Worm (Caenorhabditis elegans) whole organism, L3 larva: Measurements from ENCODE around the gene C07E3.8.
A peak's percentile ranks its signal among the peaks of the same experiment; 100 is the strongest.

Source experiments
- R02D3.7 ChIP-seq: fragments of 150-350 bp; optimal IDR thresholded peaks from 2 replicates; lab custom pipeline; 2014; ENCODE audit warnings: missing biosample characterization, missing genetic modification characterization
- ZK546.5 ChIP-seq: sonication (generic microtip); optimal IDR thresholded peaks from 2 replicates; lab custom pipeline; 2017; ENCODE audit warnings: missing biosample characterization, missing genetic modification characterization
- aly-2 ChIP-seq: fragments of 150-350 bp; optimal IDR thresholded peaks from 2 replicates; lab custom pipeline; 2014; ENCODE audit warnings: missing biosample characterization, missing genetic modification characterization
- ama-1 ChIP-seq: fragments of 150-350 bp; optimal IDR thresholded peaks from 2 replicates; lab custom pipeline; 2018
- ceh-16 ChIP-seq: sonication (generic microtip); optimal IDR thresholded peaks from 2 replicates; lab custom pipeline; 2017; ENCODE audit warnings: missing biosample characterization, missing genetic modification characterization
- ceh-28 ChIP-seq: fragments of 150-350 bp; optimal IDR thresholded peaks from 2 replicates; lab custom pipeline; 2014; ENCODE audit warnings: missing biosample characterization, missing genetic modification reagents, missing genetic modification characterization
- ceh-82 ChIP-seq: fragments of 150-350 bp; optimal IDR thresholded peaks from 2 replicates; lab custom pipeline; 2014; ENCODE audit warnings: missing biosample characterization, missing genetic modification characterization
- ceh-9 ChIP-seq: sonication (generic microtip); optimal IDR thresholded peaks from 2 replicates; lab custom pipeline; 2018; ENCODE audit warnings: missing biosample characterization, missing genetic modification characterization
- daf-12 ChIP-seq: fragments of 150-350 bp; optimal IDR thresholded peaks from 2 replicates; lab custom pipeline; 2014; ENCODE audit warnings: missing biosample characterization, missing genetic modification reagents, missing genetic modification characterization
- egl-27 ChIP-seq: sonication (generic microtip); optimal IDR thresholded peaks from 4 replicates; lab custom pipeline; 2017; ENCODE audit warnings: missing biosample characterization, missing genetic modification reagents, missing genetic modification characterization
- egl-5 ChIP-seq: fragments of 150-350 bp; optimal IDR thresholded peaks from 2 replicates; lab custom pipeline; 2017; ENCODE audit warnings: missing biosample characterization, missing genetic modification reagents, missing genetic modification characterization, inconsistent platforms
- elt-1 ChIP-seq: fragments of 150-350 bp; optimal IDR thresholded peaks from 2 replicates; lab custom pipeline; 2014; ENCODE audit warnings: missing biosample characterization, missing genetic modification characterization
- elt-2 ChIP-seq: sonication (generic microtip); optimal IDR thresholded peaks from 2 replicates; lab custom pipeline; 2016; ENCODE audit warnings: missing genetic modification reagents, mild to moderate bottlenecking, missing genetic modification characterization, missing compliant biosample characterization
- elt-3 ChIP-seq, 3 experiments: fragments of 150-350 bp in 1 of 3; sonication (generic microtip) in 2 of 3; optimal IDR thresholded peaks; 2 replicates in 2 of 3; 4 replicates in 1 of 3; lab custom pipeline; 2014 to 2017; ENCODE audit warnings: missing biosample characterization in 3 of 3, missing genetic modification characterization in 3 of 3
- eor-1 ChIP-seq, 2 experiments: fragments of 150-350 bp; optimal IDR thresholded peaks; 2 replicates each; lab custom pipeline; 2014 to 2018; ENCODE audit warnings: missing biosample characterization in 2 of 2, missing genetic modification characterization in 2 of 2
- fkh-10 ChIP-seq: sonication (generic microtip); optimal IDR thresholded peaks from 2 replicates; lab custom pipeline; 2017; ENCODE audit warnings: missing biosample characterization, missing genetic modification reagents, missing genetic modification characterization
- fkh-2 ChIP-seq: fragments of 150-350 bp; optimal IDR thresholded peaks from 2 replicates; lab custom pipeline; 2014; ENCODE audit warnings: missing biosample characterization, missing genetic modification reagents, missing genetic modification characterization
- fos-1 ChIP-seq: fragments of 150-350 bp; optimal IDR thresholded peaks from 2 replicates; lab custom pipeline; 2014; ENCODE audit warnings: missing biosample characterization, missing genetic modification characterization
- hmg-11 ChIP-seq: sonication (generic microtip); optimal IDR thresholded peaks from 2 replicates; lab custom pipeline; 2016; ENCODE audit warnings: missing genetic modification characterization, missing compliant biosample characterization
- jun-1 ChIP-seq: fragments of 150-350 bp; optimal IDR thresholded peaks from 2 replicates; lab custom pipeline; 2014; ENCODE audit warnings: missing biosample characterization, missing genetic modification reagents, missing genetic modification characterization
- lin-15B ChIP-seq: fragments of 150-350 bp; optimal IDR thresholded peaks from 2 replicates; lab custom pipeline; 2014; ENCODE audit warnings: missing biosample characterization, missing genetic modification characterization
- lin-39 ChIP-seq: fragments of 150-350 bp; optimal IDR thresholded peaks from 2 replicates; lab custom pipeline; 2018; ENCODE audit warnings: missing biosample characterization, missing genetic modification reagents, missing genetic modification characterization
- lsy-12 ChIP-seq: sonication (generic microtip); optimal IDR thresholded peaks from 2 replicates; lab custom pipeline; 2016; ENCODE audit warnings: mild to moderate bottlenecking, missing genetic modification characterization, missing compliant biosample characterization
- mdl-1 ChIP-seq: fragments of 150-350 bp; optimal IDR thresholded peaks from 2 replicates; lab custom pipeline; 2014; ENCODE audit warnings: missing biosample characterization, missing genetic modification characterization
- mml-1 ChIP-seq: fragments of 150-350 bp; sonication (generic microtip); optimal IDR thresholded peaks from 3 replicates; lab custom pipeline; 2014; ENCODE audit warnings: missing biosample characterization, missing genetic modification characterization
- nfya-1 ChIP-seq: sonication (generic microtip); optimal IDR thresholded peaks from 2 replicates; lab custom pipeline; 2017; ENCODE audit warnings: missing genetic modification characterization, mild to moderate bottlenecking, missing compliant biosample characterization, antibody characterized with exemption, moderate library complexity; ENCODE audit not compliant: insufficient read depth
- nhr-11 ChIP-seq: fragments of 150-350 bp; optimal IDR thresholded peaks from 2 replicates; lab custom pipeline; 2014; ENCODE audit warnings: missing biosample characterization, missing genetic modification characterization
- nhr-12 ChIP-seq: fragments of 150-350 bp; optimal IDR thresholded peaks from 2 replicates; lab custom pipeline; 2014; ENCODE audit warnings: missing biosample characterization, missing genetic modification characterization
- nhr-23 ChIP-seq: fragments of 150-350 bp; optimal IDR thresholded peaks from 2 replicates; lab custom pipeline; 2014; ENCODE audit warnings: missing biosample characterization, missing genetic modification reagents, missing genetic modification characterization
- nhr-237 ChIP-seq: fragments of 150-350 bp; optimal IDR thresholded peaks from 2 replicates; lab custom pipeline; 2014; ENCODE audit warnings: missing biosample characterization, missing genetic modification characterization
- nhr-25 ChIP-seq: sonication (generic microtip); optimal IDR thresholded peaks from 2 replicates; lab custom pipeline; 2017; ENCODE audit warnings: missing biosample characterization, missing genetic modification characterization
- nhr-28 ChIP-seq: fragments of 150-350 bp; optimal IDR thresholded peaks from 2 replicates; lab custom pipeline; 2014; ENCODE audit warnings: missing biosample characterization, missing genetic modification characterization
- nhr-43 ChIP-seq: sonication (generic microtip); optimal IDR thresholded peaks from 2 replicates; lab custom pipeline; 2016; ENCODE audit warnings: mild to moderate bottlenecking, missing genetic modification characterization, missing compliant biosample characterization; ENCODE audit not compliant: poor library complexity, severe bottlenecking
- nhr-67 ChIP-seq: fragments of 150-350 bp; optimal IDR thresholded peaks from 2 replicates; lab custom pipeline; 2014; ENCODE audit warnings: missing biosample characterization, missing genetic modification characterization
- nhr-76 ChIP-seq: fragments of 150-350 bp; sonication (generic microtip); optimal IDR thresholded peaks from 5 replicates; lab custom pipeline; 2014; ENCODE audit warnings: missing biosample characterization, missing genetic modification characterization
- nhr-77 ChIP-seq: fragments of 150-350 bp; optimal IDR thresholded peaks from 2 replicates; lab custom pipeline; 2014; ENCODE audit warnings: missing biosample characterization, missing genetic modification characterization
- pha-4 ChIP-seq: fragments of 150-350 bp; optimal IDR thresholded peaks from 2 replicates; lab custom pipeline; 2014; ENCODE audit warnings: missing biosample characterization, missing genetic modification reagents, missing genetic modification characterization
- pqm-1 ChIP-seq: fragments of 150-350 bp; optimal IDR thresholded peaks from 2 replicates; lab custom pipeline; 2017; ENCODE audit warnings: missing biosample characterization, missing genetic modification characterization, inconsistent platforms
- sea-2 ChIP-seq: fragments of 150-350 bp; sonication (generic microtip); optimal IDR thresholded peaks from 4 replicates; lab custom pipeline; 2014; ENCODE audit warnings: missing biosample characterization, missing genetic modification reagents, missing genetic modification characterization
- skn-1 ChIP-seq: fragments of 150-350 bp; optimal IDR thresholded peaks from 2 replicates; lab custom pipeline; 2014; ENCODE audit warnings: missing biosample characterization, missing genetic modification characterization
- snpc-4 ChIP-seq: fragments of 150-350 bp; optimal IDR thresholded peaks from 2 replicates; lab custom pipeline; 2014; ENCODE audit warnings: missing biosample characterization, missing genetic modification characterization
- tbx-2 ChIP-seq: sonication (generic microtip); optimal IDR thresholded peaks from 2 replicates; lab custom pipeline; 2016; ENCODE audit warnings: mild to moderate bottlenecking, missing genetic modification characterization, missing compliant biosample characterization
- unc-39 ChIP-seq: sonication (generic microtip); optimal IDR thresholded peaks from 4 replicates; lab custom pipeline; 2017; ENCODE audit warnings: missing biosample characterization, missing genetic modification characterization
- unc-62 ChIP-seq: fragments of 150-350 bp; sonication (generic microtip); optimal IDR thresholded peaks from 4 replicates; lab custom pipeline; 2014; ENCODE audit warnings: missing biosample characterization, missing genetic modification reagents, missing genetic modification characterization
- zag-1 ChIP-seq: fragments of 150-350 bp; optimal IDR thresholded peaks from 2 replicates; lab custom pipeline; 2014; ENCODE audit warnings: missing biosample characterization, missing genetic modification characterization
- ztf-11 ChIP-seq: fragments of 150-350 bp; optimal IDR thresholded peaks from 2 replicates; lab custom pipeline; 2014; ENCODE audit warnings: missing biosample characterization, missing genetic modification characterization
- ztf-4 ChIP-seq: fragments of 150-350 bp; optimal IDR thresholded peaks from 2 replicates; lab custom pipeline; 2014; ENCODE audit warnings: missing biosample characterization, missing genetic modification characterization

The C07E3.8 gene

ce11 chrII:10388041-10388706, 36.1 kb downstream of the C07E3.8 start:
- TF ChIP-seq nhr-23 (tag; lab: Kevin White, UChicago): peak; percentile 87
- TF ChIP-seq nhr-76: peak; percentile 52
- TF ChIP-seq fos-1 (tag; lab: Kevin White, UChicago): no peak
- TF ChIP-seq daf-12: no peak
- TF ChIP-seq elt-2 (tag; lab: Kevin White, UChicago): peak; percentile 55
- no peak for TF ChIP-seq skn-1 (tag; lab: Kevin White, UChicago)
- no peak for TF ChIP-seq snpc-4 (tag; lab: Kevin White, UChicago)
- peak; percentile 28 for TF ChIP-seq egl-5
- no peak for TF ChIP-seq ztf-4
- TF ChIP-seq elt-1: no peak
- no peak for TF ChIP-seq eor-1 (tag; optimal IDR thresholded peaks at IDR 0.05; lab: Kevin White, UChicago)
- TF ChIP-seq aly-2 (tag; lab: Kevin White, UChicago): no peak
- TF ChIP-seq zag-1 (tag; lab: Kevin White, UChicago): peak; percentile 57
- TF ChIP-seq lin-39 (tag; lab: Kevin White, UChicago): peak; percentile 32
- peak; percentile 63 for TF ChIP-seq nhr-43 (tag; lab: Kevin White, UChicago)
- TF ChIP-seq R02D3.7 (tag; lab: Kevin White, UChicago): peak; percentile 99
- no peak for TF ChIP-seq unc-62
- TF ChIP-seq nhr-11 (tag; lab: Kevin White, UChicago): no peak
- TF ChIP-seq egl-27 (tag; lab: Kevin White, UChicago): no peak
- TF ChIP-seq sea-2 (GFP tag; lab: Kevin White, UChicago): no peak
- no peak for TF ChIP-seq fkh-2 (tag; lab: Kevin White, UChicago)
- TF ChIP-seq elt-3 (tag; optimal IDR thresholded peaks at IDR 0.05; lab: Kevin White, UChicago): no peak
- TF ChIP-seq ceh-9 (tag; lab: Kevin White, UChicago): no peak
- TF ChIP-seq nhr-25 (tag; lab: Kevin White, UChicago): peak; percentile 41
- peak; percentile 60 for TF ChIP-seq hmg-11 (tag; lab: Kevin White, UChicago)
- peak; percentile 72 for TF ChIP-seq nfya-1 (tag; lab: Kevin White, UChicago)
- TF ChIP-seq pqm-1 (tag; lab: Kevin White, UChicago): no peak
- peak; percentile 20 for TF ChIP-seq mdl-1
- no peak for TF ChIP-seq nhr-28 (tag; lab: Kevin White, UChicago)
- TF ChIP-seq ztf-11 (tag; lab: Kevin White, UChicago): no peak
- peak; percentile 47 for TF ChIP-seq lin-15B (tag; lab: Kevin White, UChicago)
- TF ChIP-seq nhr-67 (tag; lab: Kevin White, UChicago): no peak
- peak; percentile 80 for TF ChIP-seq pha-4 (tag; lab: Kevin White, UChicago)
- no peak for TF ChIP-seq fkh-10
- no peak for TF ChIP-seq ceh-16 (tag; lab: Kevin White, UChicago)
- TF ChIP-seq tbx-2 (tag; lab: Kevin White, UChicago): peak; percentile 29
- no peak for TF ChIP-seq jun-1 (tag; lab: Kevin White, UChicago)
- TF ChIP-seq ama-1: no peak
- TF ChIP-seq nhr-237 (tag; lab: Kevin White, UChicago): no peak
- TF ChIP-seq ZK546.5 (tag; lab: Kevin White, UChicago): no peak
- TF ChIP-seq lsy-12 (tag; lab: Kevin White, UChicago): peak; percentile 74
- TF ChIP-seq nhr-77 (tag; lab: Kevin White, UChicago): no peak
- TF ChIP-seq ceh-82 (tag; lab: Kevin White, UChicago): peak; percentile 34
- TF ChIP-seq ceh-28 (tag; lab: Kevin White, UChicago): peak; percentile 20
- no peak for TF ChIP-seq nhr-12
- no peak for TF ChIP-seq unc-39 (tag; lab: Kevin White, UChicago)
- TF ChIP-seq mml-1: peak; percentile 69
